Fruit fly (Drosophila melanogaster) whole organism, embryonic: ENCODE results near the gene CG42263.
A peak's percentile ranks its signal among the peaks of the same experiment; 100 is the strongest.

Experiments
- ATbp ChIP-seq: fragments of 200-800 bp; sonication (Bioruptor generic); optimal IDR thresholded peaks from 2 replicates; lab custom pipeline; 2017; ENCODE audit warnings: missing biosample characterization, mild to moderate bottlenecking, missing genetic modification characterization, missing genetic modification reagents
- Ada2b ChIP-seq: fragments of 200-800 bp; sonication (Bioruptor generic); IDR thresholded peaks from 2 replicates; pipeline ENCODE4 v1.3.6; 2022; ENCODE audit warnings: missing biosample characterization, missing genetic modification characterization
- Atf6 ChIP-seq: fragments of 200-800 bp; sonication (Bioruptor generic); IDR thresholded peaks from 2 replicates; pipeline ENCODE4 v1.3.6; 2022; ENCODE audit warnings: missing biosample characterization, missing genetic modification characterization
- BEAF-32 ChIP-seq: fragments of 200-800 bp; sonication (Bioruptor generic); optimal IDR thresholded peaks from 3 replicates; lab custom pipeline; 2017; ENCODE audit warnings: missing biosample characterization, missing genetic modification characterization, mild to moderate bottlenecking, moderate library complexity, missing genetic modification reagents
- Bteb2 ChIP-seq: fragments of 200-800 bp; sonication (Bioruptor generic); optimal IDR thresholded peaks from 2 replicates; lab custom pipeline; 2016; ENCODE audit warnings: missing biosample characterization, missing genetic modification characterization
- CG10979 ChIP-seq: fragments of 200-800 bp; sonication (Bioruptor generic); optimal IDR thresholded peaks from 2 replicates; lab custom pipeline; 2018; ENCODE audit warnings: missing biosample characterization, mild to moderate bottlenecking, missing genetic modification characterization, moderate library complexity
- CG11085 ChIP-seq: fragments of 200-800 bp; sonication (Bioruptor generic); IDR thresholded peaks from 2 replicates; pipeline ENCODE4 v1.3.6; 2022; ENCODE audit warnings: missing biosample characterization, missing genetic modification characterization
- CG12104 ChIP-seq: fragments of 200-800 bp; sonication (Bioruptor generic); optimal IDR thresholded peaks from 3 replicates; lab custom pipeline; 2016; ENCODE audit warnings: missing biosample characterization, missing genetic modification characterization
- CG12155 ChIP-seq: fragments of 200-800 bp; sonication (Bioruptor generic); optimal IDR thresholded peaks from 3 replicates; lab custom pipeline; 2016; ENCODE audit warnings: missing biosample characterization, missing genetic modification characterization
- CG18011 ChIP-seq: fragments of 200-800 bp; sonication (Bioruptor generic); optimal IDR thresholded peaks from 2 replicates; lab custom pipeline; 2017; ENCODE audit warnings: missing biosample characterization, missing genetic modification characterization, mild to moderate bottlenecking, moderate library complexity, missing genotype
- CG3163 ChIP-seq: fragments of 200-800 bp; sonication (Bioruptor generic); optimal IDR thresholded peaks from 3 replicates; lab custom pipeline; 2016; ENCODE audit warnings: missing biosample characterization, missing genetic modification characterization
- CG33557 ChIP-seq: fragments of 200-800 bp; sonication (Bioruptor generic); optimal IDR thresholded peaks from 2 replicates; lab custom pipeline; 2019; ENCODE audit warnings: missing biosample characterization, mild to moderate bottlenecking, missing genetic modification characterization, moderate library complexity
- CG42726 ChIP-seq: fragments of 200-800 bp; sonication (Bioruptor generic); IDR thresholded peaks from 2 replicates; pipeline ENCODE4 v1.3.6; 2022; ENCODE audit warnings: missing biosample characterization, missing genetic modification characterization; ENCODE audit not compliant: partially characterized antibody
- CG7271 ChIP-seq: fragments of 200-800 bp; sonication (Bioruptor generic); optimal IDR thresholded peaks from 2 replicates; lab custom pipeline; 2018; ENCODE audit warnings: missing biosample characterization, mild to moderate bottlenecking, missing genetic modification characterization, moderate library complexity
- CG7963 ChIP-seq: fragments of 200-800 bp; sonication (Bioruptor generic); IDR thresholded peaks from 3 replicates; pipeline ENCODE4 v1.3.6; 2022; ENCODE audit warnings: missing biosample characterization, missing genetic modification characterization; ENCODE audit not compliant: partially characterized antibody
- CG8281 ChIP-seq: fragments of 200-800 bp; sonication (Bioruptor generic); optimal IDR thresholded peaks from 2 replicates; lab custom pipeline; 2018; ENCODE audit warnings: missing biosample characterization, mild to moderate bottlenecking, missing genetic modification characterization, moderate library complexity
- CG9609 ChIP-seq: fragments of 200-800 bp; sonication (Bioruptor generic); optimal IDR thresholded peaks from 3 replicates; lab custom pipeline; 2016; ENCODE audit warnings: missing biosample characterization, missing genetic modification characterization
- Dfd ChIP-seq, 2 experiments: fragments of >200 bp; optimal IDR thresholded peaks; 2 replicates each; lab custom pipeline; 2017; ENCODE audit warnings: missing biosample characterization in 2 of 2, missing genetic modification characterization in 2 of 2
- Dip2 ChIP-seq: fragments of 200-800 bp; sonication (Bioruptor generic); IDR thresholded peaks from 2 replicates; pipeline ENCODE4 v1.3.6; 2022; ENCODE audit warnings: missing biosample characterization, missing genetic modification characterization
- Dp ChIP-seq: fragments of 200-800 bp; sonication (Bioruptor generic); optimal IDR thresholded peaks from 2 replicates; lab custom pipeline; 2018; ENCODE audit warnings: missing biosample characterization, mild to moderate bottlenecking, missing genetic modification characterization, moderate library complexity
- Hand ChIP-seq: fragments of 200-800 bp; sonication (Bioruptor generic); optimal IDR thresholded peaks from 2 replicates; lab custom pipeline; 2017; ENCODE audit warnings: mild to moderate bottlenecking, missing biosample characterization, missing genetic modification reagents, missing genetic modification characterization
- Hr3 ChIP-seq: fragments of 200-800 bp; sonication (Bioruptor generic); optimal IDR thresholded peaks from 3 replicates; lab custom pipeline; 2016; ENCODE audit warnings: missing biosample characterization, missing genetic modification characterization
- Hr51 ChIP-seq, 2 experiments: fragments of 200-800 bp; sonication (Bioruptor generic); optimal IDR thresholded peaks; 2 replicates in 1 of 2; 3 replicates in 1 of 2; lab custom pipeline; 2016 to 2018; ENCODE audit warnings: missing biosample characterization in 2 of 2, missing genetic modification characterization in 2 of 2, mild to moderate bottlenecking in 1 of 2, moderate library complexity in 1 of 2
- Hsf ChIP-seq: fragments of 200-800 bp; sonication (Bioruptor generic); optimal IDR thresholded peaks from 3 replicates; lab custom pipeline; 2016; ENCODE audit warnings: missing biosample characterization, missing genetic modification characterization
- Kr ChIP-seq: fragments of 200-800 bp; sonication (Bioruptor generic); optimal IDR thresholded peaks from 2 replicates; lab custom pipeline; 2017; ENCODE audit warnings: missing biosample characterization, mild to moderate bottlenecking, missing genetic modification characterization
- NFAT ChIP-seq: fragments of 200-800 bp; sonication (Bioruptor generic); IDR thresholded peaks from 2 replicates; pipeline ENCODE4 v1.3.6; 2022; ENCODE audit warnings: missing biosample characterization, missing genetic modification characterization
- Sin3A ChIP-seq: fragments of >200 bp; optimal IDR thresholded peaks from 2 replicates; lab custom pipeline; 2018
- Taf1 ChIP-seq: fragments of 200-800 bp; sonication (Bioruptor generic); IDR thresholded peaks from 2 replicates; pipeline ENCODE4 v1.3.6; 2022; ENCODE audit warnings: missing biosample characterization, missing genetic modification characterization
- Tbp ChIP-seq: fragments of >200 bp; optimal IDR thresholded peaks from 2 replicates; lab custom pipeline; 2018; ENCODE audit warnings: missing biosample characterization, missing genetic modification characterization
- ara ChIP-seq: fragments of 200-800 bp; sonication (Bioruptor generic); IDR thresholded peaks from 2 replicates; pipeline ENCODE4 v1.3.6; 2022; ENCODE audit warnings: missing biosample characterization, missing genetic modification characterization
- ase ChIP-seq: fragments of 200-800 bp; sonication (Bioruptor generic); IDR thresholded peaks from 3 replicates; pipeline ENCODE4 v1.3.6; 2022; ENCODE audit warnings: missing biosample characterization, missing genetic modification characterization
- bbx ChIP-seq: fragments of 200-800 bp; sonication (Bioruptor generic); IDR thresholded peaks from 2 replicates; pipeline ENCODE4 v1.3.6; 2022; ENCODE audit warnings: missing biosample characterization, missing genetic modification characterization; ENCODE audit not compliant: partially characterized antibody
- cg ChIP-seq: fragments of 200-800 bp; sonication (Bioruptor generic); optimal IDR thresholded peaks from 3 replicates; lab custom pipeline; 2019; ENCODE audit warnings: missing biosample characterization, mild to moderate bottlenecking, missing genetic modification characterization, moderate library complexity
- dan ChIP-seq: fragments of 200-800 bp; sonication (Bioruptor generic); IDR thresholded peaks from 2 replicates; pipeline ENCODE4 v1.3.6; 2022; ENCODE audit warnings: missing biosample characterization, missing genetic modification characterization
- dysf ChIP-seq: fragments of 200-800 bp; sonication (Bioruptor generic); IDR thresholded peaks from 3 replicates; pipeline ENCODE4 v1.3.6; 2022; ENCODE audit warnings: missing biosample characterization, missing genetic modification characterization
- eyg ChIP-seq: fragments of 200-800 bp; sonication (Bioruptor generic); optimal IDR thresholded peaks from 3 replicates; lab custom pipeline; 2016; ENCODE audit warnings: missing biosample characterization, missing genetic modification characterization
- lilli ChIP-seq: fragments of 200-800 bp; sonication (Bioruptor generic); optimal IDR thresholded peaks from 3 replicates; lab custom pipeline; 2016; ENCODE audit warnings: missing biosample characterization, missing genetic modification characterization
- lov ChIP-seq, 2 experiments: fragments of 200-800 bp in 1 of 2; fragments of >200 bp in 1 of 2; sonication (Bioruptor generic) in 1 of 2; IDR thresholded peaks in 1 of 2; optimal IDR thresholded peaks in 1 of 2; 2 replicates in 1 of 2; 3 replicates in 1 of 2; pipeline versions ENCODE4 v1.3.6 to Lab custom; 2017 to 2022; ENCODE audit warnings: missing biosample characterization in 1 of 2, missing genetic modification characterization in 1 of 2
- oc ChIP-seq: fragments of 200-800 bp; sonication (Bioruptor generic); optimal IDR thresholded peaks from 2 replicates; lab custom pipeline; 2018; ENCODE audit warnings: missing biosample characterization, mild to moderate bottlenecking, missing genetic modification characterization, moderate library complexity
- repo ChIP-seq: fragments of 200-800 bp; sonication (Bioruptor generic); optimal IDR thresholded peaks from 2 replicates; lab custom pipeline; 2016; ENCODE audit warnings: missing biosample characterization, missing genetic modification characterization
- row ChIP-seq: fragments of 200-800 bp; sonication (Bioruptor generic); IDR thresholded peaks from 3 replicates; pipeline ENCODE4 v1.3.6; 2022; ENCODE audit warnings: missing biosample characterization, missing genetic modification characterization
- sens-2 ChIP-seq: fragments of 200-800 bp; sonication (Bioruptor generic); IDR thresholded peaks from 2 replicates; pipeline ENCODE4 v1.3.6; 2022; ENCODE audit warnings: missing biosample characterization, missing genetic modification characterization
- so ChIP-seq: fragments of 200-800 bp; sonication (Bioruptor generic); IDR thresholded peaks from 3 replicates; pipeline ENCODE4 v1.3.6; 2022; ENCODE audit warnings: missing biosample characterization, missing genetic modification characterization
- sr ChIP-seq: fragments of 200-800 bp; sonication (Bioruptor generic); IDR thresholded peaks from 3 replicates; pipeline ENCODE4 v1.3.6; 2022; ENCODE audit warnings: missing biosample characterization, missing genetic modification characterization
- sug ChIP-seq: fragments of 200-800 bp; optimal IDR thresholded peaks from 2 replicates; lab custom pipeline; 2019; ENCODE audit warnings: missing biosample characterization, mild to moderate bottlenecking, missing genetic modification characterization, moderate library complexity
- twi ChIP-seq: fragments of 200-800 bp; optimal IDR thresholded peaks from 2 replicates; lab custom pipeline; 2019; ENCODE audit warnings: missing biosample characterization, mild to moderate bottlenecking, missing genetic modification characterization, moderate library complexity
- zfh2 ChIP-seq: fragments of 200-800 bp; sonication (Bioruptor generic); optimal IDR thresholded peaks from 2 replicates; lab custom pipeline; 2016; ENCODE audit warnings: missing biosample characterization, missing genetic modification characterization

Gene CG42263

DNA sequence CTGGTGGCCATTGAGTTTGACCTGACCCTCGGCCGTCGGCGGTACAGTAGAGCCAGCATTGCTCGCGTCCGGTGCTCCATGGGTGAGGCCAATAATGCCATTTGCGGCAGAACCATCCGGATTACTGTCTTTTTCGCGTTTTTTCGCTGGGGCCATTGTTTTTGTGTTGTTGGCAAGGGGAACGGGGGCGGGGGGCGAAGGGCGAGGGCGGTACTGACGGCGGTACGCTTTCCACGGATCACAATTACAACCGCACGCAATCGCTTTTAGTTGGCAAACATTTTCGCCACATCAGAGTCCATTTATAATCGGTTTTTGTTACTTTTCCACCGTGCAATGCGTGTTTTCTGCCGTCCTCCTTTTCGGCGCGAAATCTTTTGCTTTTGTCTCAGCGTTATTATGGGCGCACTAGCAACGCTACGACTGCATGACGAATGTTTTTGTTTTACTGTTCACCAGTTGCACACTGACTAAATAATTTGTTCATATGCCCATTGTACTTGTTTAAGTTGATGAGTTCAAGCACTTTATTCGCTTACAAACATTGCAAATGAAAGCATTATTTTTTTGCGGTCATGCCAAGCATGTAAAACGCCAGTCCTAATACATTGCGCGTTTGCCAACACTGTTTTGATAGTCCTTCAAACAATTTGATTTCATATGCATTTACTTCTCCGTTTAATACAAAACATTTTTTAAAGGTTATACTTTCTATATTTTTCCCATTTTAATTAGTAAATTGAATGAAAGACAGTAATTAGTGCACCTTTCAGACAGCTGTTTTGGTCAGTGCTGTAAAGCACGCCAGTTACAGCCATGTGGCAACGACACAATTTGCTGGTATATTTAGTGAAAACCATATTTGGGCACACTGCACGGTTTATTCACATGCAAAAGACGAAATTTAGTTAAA lies 32.5 kb downstream of the CG42263 start, which contains the start of gene Pfdn6 (continued):
- TF ChIP-seq lov (optimal IDR thresholded peaks at IDR 0.05; lab: Kevin White, UChicago) (no peak), lov (GFP tag; IDR thresholded peaks at IDR 0.05; lab: Robert Waterston, UW) (peak; percentile 37; the same call in 1 of the 3 replicates), BEAF-32 (GFP tag; lab: Kevin White, UChicago) (peak; percentile 48), ase (GFP tag; lab: Robert Waterston, UW) (peak; percentile 69), Bteb2 (GFP tag; lab: Kevin White, UChicago) (peak; percentile 86), CG11085 (GFP tag; lab: Robert Waterston, UW) (0 out of 2 replicates have a peak, but pooled peaks have one; percentile 15), dan (GFP tag; lab: Robert Waterston, UW) (no peak), CG18011 (GFP tag; lab: Kevin White, UChicago) (peak; percentile 35), CG3163 (GFP tag; lab: Kevin White, UChicago) (peak; percentile 39), CG7963 (GFP tag; lab: Robert Waterston, UW) (peak; percentile 60; the same call in 1 of the 3 replicates), bbx (peak; percentile 34; the same call in 1 of the 2 replicates), sug (tag; lab: Kevin White, UChicago) (peak; percentile 62), repo (GFP tag; lab: Kevin White, UChicago) (peak; percentile 52), Dip2 (peak; percentile 22; the same call in 1 of the 2 replicates), ara (GFP tag; lab: Robert Waterston, UW) (0 out of 2 replicates have a peak, but pooled peaks have one; percentile 35), CG42726 (GFP tag; lab: Robert Waterston, UW) (0 out of 2 replicates have a peak, but pooled peaks have one; percentile 8), Dfd (GFP tag; optimal IDR thresholded peaks at IDR 0.05; lab: Kevin White, UChicago) (peak in 1 of 2 experiments; percentile 26), Sin3A (lab: Kevin White, UChicago) (peak; percentile 94), CG10979 (peak; percentile 85), CG33557 (GFP tag; lab: Kevin White, UChicago) (peak; percentile 24), CG12155 (GFP tag; lab: Kevin White, UChicago) (peak; percentile 56), twi (tag; lab: Kevin White, UChicago) (peak; percentile 50), CG9609 (GFP tag; lab: Kevin White, UChicago) (peak; percentile 90), sens-2 (peak; percentile 50; the same call in 1 of the 2 replicates), Hsf (GFP tag; lab: Kevin White, UChicago) (peak; percentile 89), Dp (GFP tag; lab: Kevin White, UChicago) (peak; percentile 35), row (GFP tag; lab: Robert Waterston, UW) (peak; percentile 86), sr (0 out of 3 replicates have a peak, but pooled peaks have one; percentile 39), lilli (GFP tag; lab: Kevin White, UChicago) (peak; percentile 80), Ada2b (GFP tag; lab: Robert Waterston, UW) (peak; percentile 74), Hr3 (peak; percentile 81), Hand (GFP tag; lab: Kevin White, UChicago) (no peak), NFAT (peak; percentile 51; the same call in 1 of the 2 replicates), cg (GFP tag; lab: Kevin White, UChicago) (no peak), CG7271 (tag; lab: Kevin White, UChicago) (peak; percentile 54), Hr51 (GFP tag; optimal IDR thresholded peaks at IDR 0.05; lab: Kevin White, UChicago) (peak; percentile 45 to 77), so (peak; percentile 72; the same call in 1 of the 3 replicates), oc (tag; lab: Kevin White, UChicago) (no peak), Kr (no peak), Taf1 (peak; percentile 35; the same call in 1 of the 2 replicates), CG12104 (peak; percentile 72), ATbp (GFP tag; lab: Kevin White, UChicago) (no peak), eyg (peak; percentile 52), zfh2 (peak; percentile 92), Atf6 (GFP tag; lab: Robert Waterston, UW) (peak; percentile 73), dysf (GFP tag; lab: Robert Waterston, UW) (peak; percentile 91), CG8281 (no peak), Tbp (GFP tag; lab: Kevin White, UChicago) (no peak)
